Worm (Caenorhabditis elegans): ENCODE results near the gene T19D2.13.

- TF ChIP-seq attf-6 (GFP tag; IDR thresholded peaks at IDR 0.05) (no peak), cebp-1 (GFP tag; IDR thresholded peaks at IDR 0.05) (no peak), cebp-1 (tag; optimal IDR thresholded peaks at IDR 0.05) (peak; percentile 5), ama-1 (optimal IDR thresholded peaks at IDR 0.05) (no peak), ama-1 (GFP tag; optimal IDR thresholded peaks at IDR 0.05) (no peak), xnd-1 (tag; optimal IDR thresholded peaks at IDR 0.05) (no peak), dpl-1 (GFP tag; optimal IDR thresholded peaks at IDR 0.05) (no peak)
Measured at ce11 chrX:3944073-3944472, 1.9 kb upstream of the T19D2.13 start.

All from whole organism, young adult.